Worm (Caenorhabditis elegans): ENCODE measurements around the gene dgtr-1.

ce11 chrV:6487878-6488277 lies 9.0 kb upstream of the dgtr-1 start:
- TF ChIP-seq him-1 (tag; optimal IDR thresholded peaks at IDR 0.05) (no peak), W03F9.2 (tag; optimal IDR thresholded peaks at IDR 0.05) (no peak), dao-5 (tag; optimal IDR thresholded peaks at IDR 0.05) (no peak)
